Worm (Caenorhabditis elegans): ENCODE data around the gene gst-30.
"Not testable (repeated sequence)": the region's sequence is repeated elsewhere in the genome, so short reads cannot be mapped to it uniquely, and the experiment has no call there.

The gst-30 gene

ce11 chrII:4949380-4949950, 14.6 kb upstream of the gst-30 start, which contains the start of the genes try-1 and zyg-12:
try-1 (minus strand) TSS chrII:4949527.
zyg-12 (plus strand) TSS chrII:4949900.
- TF ChIP-seq him-1 (tag; optimal IDR thresholded peaks at IDR 0.05), result no peak
- TF ChIP-seq W03F9.2 (tag; optimal IDR thresholded peaks at IDR 0.05), result no peak
- TF ChIP-seq dao-5 (tag; optimal IDR thresholded peaks at IDR 0.05), result no peak

- TF ChIP-seq W03F9.2 (tag; optimal IDR thresholded peaks at IDR 0.05) (no peak), dao-5 (tag; optimal IDR thresholded peaks at IDR 0.05) (no peak), him-1 (tag; optimal IDR thresholded peaks at IDR 0.05) (no peak)
These were observed 13.3 kb upstream of the gst-30 start for ce11 chrII:4948118-4948517.

ce11 chrII:4946775-4947174, 11.9 kb upstream of the gst-30 start:
- TF ChIP-seq him-1 (tag; optimal IDR thresholded peaks at IDR 0.05) (no peak), W03F9.2 (tag; optimal IDR thresholded peaks at IDR 0.05) (no peak), dao-5 (tag; optimal IDR thresholded peaks at IDR 0.05) (no peak)

ce11 chrII:4945695-4946094, 10.8 kb upstream of the gst-30 start, which contains the start of the genes gldi-11 and ZK546.2:
gldi-11 (minus strand) TSS chrII:4945789.
ZK546.2 (plus strand) TSS chrII:4946027.
- no peak for TF ChIP-seq him-1 (tag; optimal IDR thresholded peaks at IDR 0.05)
- no peak for TF ChIP-seq W03F9.2 (tag; optimal IDR thresholded peaks at IDR 0.05)
- TF ChIP-seq dao-5 (tag; optimal IDR thresholded peaks at IDR 0.05), result no peak

- no peak for TF ChIP-seq W03F9.2 (tag; optimal IDR thresholded peaks at IDR 0.05)
- no peak for TF ChIP-seq him-1 (tag; optimal IDR thresholded peaks at IDR 0.05)
- no peak for TF ChIP-seq dao-5 (tag; optimal IDR thresholded peaks at IDR 0.05)
These were observed 9.0 kb upstream of the gst-30 start, which contains the start of gene mdt-4 for ce11 chrII:4943849-4944248. mdt-4 (minus strand) TSS chrII:4943949.

- TF ChIP-seq W03F9.2 (tag; optimal IDR thresholded peaks at IDR 0.05) (no peak), him-1 (tag; optimal IDR thresholded peaks at IDR 0.05) (no peak), dao-5 (tag; optimal IDR thresholded peaks at IDR 0.05) (no peak)
These were observed 8.0 kb upstream of the gst-30 start for ce11 chrII:4942829-4943228.

- TF ChIP-seq dao-5 (tag; optimal IDR thresholded peaks at IDR 0.05) (peak; percentile 44), W03F9.2 (tag; optimal IDR thresholded peaks at IDR 0.05) (no peak), him-1 (tag; optimal IDR thresholded peaks at IDR 0.05) (no peak)
These were observed 7.5 kb upstream of the gst-30 start for ce11 chrII:4942397-4942796.

- TF ChIP-seq him-1 (tag; optimal IDR thresholded peaks at IDR 0.05) (no peak), dao-5 (tag; optimal IDR thresholded peaks at IDR 0.05) (no peak), W03F9.2 (tag; optimal IDR thresholded peaks at IDR 0.05) (no peak)
These were observed 6.8 kb upstream of the gst-30 start, which contains the start of gene ZK546.19 for ce11 chrII:4941541-4942206. ZK546.19 (plus strand) TSS chrII:4941726.

ce11 chrII:4941050-4941449, 6.2 kb upstream of the gst-30 start, which contains the start of gene cblc-1:
cblc-1 (minus strand) TSS chrII:4941150.
- no peak for TF ChIP-seq W03F9.2 (tag; optimal IDR thresholded peaks at IDR 0.05)
- TF ChIP-seq dao-5 (tag; optimal IDR thresholded peaks at IDR 0.05), result no peak
- no peak for TF ChIP-seq him-1 (tag; optimal IDR thresholded peaks at IDR 0.05)

- no peak for TF ChIP-seq W03F9.2 (tag; optimal IDR thresholded peaks at IDR 0.05)
- TF ChIP-seq dao-5 (tag; optimal IDR thresholded peaks at IDR 0.05), result no peak
- no peak for TF ChIP-seq him-1 (tag; optimal IDR thresholded peaks at IDR 0.05)
These were observed 2.9 kb upstream of the gst-30 start, which contains the start of gene ZK546.4 for ce11 chrII:4937743-4938142. ZK546.4 (plus strand) TSS chrII:4938043.

ce11 chrII:4935518-4935917, 664 bp upstream of the gst-30 start, which contains the start of gene ZK546.5:
ZK546.5 (plus strand) TSS chrII:4935818.
- no peak for TF ChIP-seq him-1 (tag; optimal IDR thresholded peaks at IDR 0.05)
- TF ChIP-seq dao-5 (tag; optimal IDR thresholded peaks at IDR 0.05), result no peak
- TF ChIP-seq W03F9.2 (tag; optimal IDR thresholded peaks at IDR 0.05), result no peak

- not testable (repeated sequence) for TF ChIP-seq dao-5, W03F9.2, him-1 (tag; optimal IDR thresholded peaks at IDR 0.05)
These were observed 2.1 kb downstream of the gst-30 start, which contains the start of gene msp-152 for ce11 chrII:4932727-4933126. msp-152 (plus strand) TSS chrII:4933027.

ce11 chrII:4931286-4931685, 3.6 kb downstream of the gst-30 start:
- TF ChIP-seq dao-5 (tag; optimal IDR thresholded peaks at IDR 0.05), result no peak
- no peak for TF ChIP-seq him-1 (tag; optimal IDR thresholded peaks at IDR 0.05)
- TF ChIP-seq W03F9.2 (tag; optimal IDR thresholded peaks at IDR 0.05), result no peak

- no peak for TF ChIP-seq him-1 (tag; optimal IDR thresholded peaks at IDR 0.05)
- no peak for TF ChIP-seq dao-5 (tag; optimal IDR thresholded peaks at IDR 0.05)
- TF ChIP-seq W03F9.2 (tag; optimal IDR thresholded peaks at IDR 0.05), result no peak
These were observed 9.6 kb downstream of the gst-30 start, which contains the start of gene aagr-2 for ce11 chrII:4925198-4925764. aagr-2 (minus strand) TSS chrII:4925248.
